Fruit fly (Drosophila melanogaster) whole organism, wandering third instar larva: ENCODE data around the gene mRpS11.
A peak's percentile ranks its signal among the peaks of the same experiment; 100 is the strongest.

Experiments
- Abd-B ChIP-seq: fragments of >200 bp; optimal IDR thresholded peaks from 2 replicates; lab custom pipeline; 2017; ENCODE audit warnings: missing biosample characterization, missing genetic modification characterization
- CG32264 ChIP-seq: fragments of 200-800 bp; sonication (Bioruptor generic); optimal IDR thresholded peaks from 2 replicates; lab custom pipeline; 2016; ENCODE audit warnings: missing biosample characterization, missing genetic modification characterization
- CG9705 ChIP-seq: fragments of 200-800 bp; sonication (Bioruptor generic); optimal IDR thresholded peaks from 2 replicates; lab custom pipeline; 2018; ENCODE audit warnings: missing biosample characterization, mild to moderate bottlenecking, missing genetic modification characterization
- CrebA ChIP-seq: fragments of 200-800 bp; sonication (Bioruptor generic); optimal IDR thresholded peaks from 2 replicates; lab custom pipeline; 2016; ENCODE audit warnings: missing biosample characterization, mild to moderate bottlenecking, missing genetic modification characterization, borderline replicate concordance
- Dfd ChIP-seq: fragments of >200 bp; optimal IDR thresholded peaks from 2 replicates; lab custom pipeline; 2017; ENCODE audit warnings: missing biosample characterization, missing genetic modification characterization
- Dif ChIP-seq: fragments of 200-275, 200-300 bp; sonication (Bioruptor generic); optimal IDR thresholded peaks from 2 replicates; lab custom pipeline; 2018; ENCODE audit warnings: missing biosample characterization, missing genetic modification characterization; ENCODE audit not compliant: partially characterized antibody
- GATAd ChIP-seq: sonication (Bioruptor generic); optimal IDR thresholded peaks from 2 replicates; lab custom pipeline; 2016; ENCODE audit warnings: missing biosample characterization, missing genetic modification characterization
- HLH106 ChIP-seq: fragments of 200-800 bp; optimal IDR thresholded peaks from 3 replicates; lab custom pipeline; 2019; ENCODE audit warnings: missing biosample characterization, mild to moderate bottlenecking, missing genetic modification characterization, moderate library complexity
- Hnf4 ChIP-seq: fragments of 200-800 bp; sonication (Bioruptor generic); optimal IDR thresholded peaks from 2 replicates; lab custom pipeline; 2016; ENCODE audit warnings: missing biosample characterization, mild to moderate bottlenecking, missing genetic modification characterization
- Hr78 ChIP-seq: fragments of >200 bp; optimal IDR thresholded peaks from 2 replicates; lab custom pipeline; 2017; ENCODE audit warnings: missing biosample characterization, missing genetic modification characterization
- Hr83 ChIP-seq: fragments of 200-300 bp; sonication (Bioruptor generic); optimal IDR thresholded peaks from 2 replicates; lab custom pipeline; 2016; ENCODE audit warnings: missing biosample characterization, mild to moderate bottlenecking, missing genetic modification characterization, moderate library complexity; ENCODE audit not compliant: poor library complexity, severe bottlenecking
- Jra ChIP-seq: sonication (Bioruptor generic); optimal IDR thresholded peaks from 2 replicates; lab custom pipeline; 2016; ENCODE audit warnings: missing biosample characterization, missing genetic modification characterization
- Mio ChIP-seq: sonication (Bioruptor generic); optimal IDR thresholded peaks from 2 replicates; lab custom pipeline; 2016; ENCODE audit warnings: missing biosample characterization, missing genetic modification characterization
- Myc ChIP-seq: fragments of >200 bp; optimal IDR thresholded peaks from 2 replicates; lab custom pipeline; 2017
- N ChIP-seq: fragments of >200 bp; optimal IDR thresholded peaks from 2 replicates; lab custom pipeline; 2018; ENCODE audit warnings: missing biosample characterization, missing external identifiers, missing genetic modification characterization
- OdsH ChIP-seq: fragments of 200-800 bp; sonication (Bioruptor generic); optimal IDR thresholded peaks from 2 replicates; lab custom pipeline; 2016; ENCODE audit warnings: missing biosample characterization, mild to moderate bottlenecking, missing genetic modification characterization
- Rel ChIP-seq, 2 experiments: fragments of 200-800 bp; sonication (Bioruptor generic) in 1 of 2; optimal IDR thresholded peaks; 2 replicates in 1 of 2; 3 replicates in 1 of 2; lab custom pipeline; 2016 to 2019; ENCODE audit warnings: mild to moderate bottlenecking in 2 of 2, missing biosample characterization in 2 of 2, missing genetic modification characterization in 2 of 2, moderate library complexity in 1 of 2
- Sp1 ChIP-seq: fragments of 200-800 bp; sonication (Bioruptor generic); optimal IDR thresholded peaks from 3 replicates; lab custom pipeline; 2019; ENCODE audit warnings: missing biosample characterization, mild to moderate bottlenecking, missing genetic modification characterization, moderate library complexity
- Vsx2 ChIP-seq: fragments of 200-300, 225-300 bp; sonication (Bioruptor generic); optimal IDR thresholded peaks from 2 replicates; lab custom pipeline; 2018; ENCODE audit warnings: missing biosample characterization, missing genetic modification characterization; ENCODE audit not compliant: partially characterized antibody
- br ChIP-seq: fragments of 200-800 bp; sonication (Bioruptor generic); optimal IDR thresholded peaks from 2 replicates; lab custom pipeline; 2016; ENCODE audit warnings: missing biosample characterization, missing genetic modification characterization
- brk ChIP-seq: fragments of 200-800 bp; sonication (Bioruptor generic); optimal IDR thresholded peaks from 2 replicates; lab custom pipeline; 2016; ENCODE audit warnings: missing biosample characterization, mild to moderate bottlenecking, missing genetic modification characterization
- dl ChIP-seq, 2 experiments: fragments of 175-275, 200-275 bp in 1 of 2; fragments of 200-275 bp in 1 of 2; sonication (Bioruptor generic); optimal IDR thresholded peaks; lab custom pipeline; 2018; ENCODE audit warnings: mild to moderate bottlenecking in 2 of 2, missing biosample characterization in 2 of 2, missing genetic modification characterization in 2 of 2, moderate library complexity in 2 of 2; ENCODE audit not compliant: partially characterized antibody in 2 of 2, insufficient read depth in 1 of 2
- dmrt93B ChIP-seq: fragments of 200-800 bp; sonication (Bioruptor generic); optimal IDR thresholded peaks from 2 replicates; lab custom pipeline; 2018; ENCODE audit warnings: missing biosample characterization, mild to moderate bottlenecking, missing genetic modification characterization
- dsf ChIP-seq: sonication (Bioruptor generic); optimal IDR thresholded peaks from 2 replicates; lab custom pipeline; 2016; ENCODE audit warnings: missing biosample characterization, missing genetic modification characterization, borderline replicate concordance
- ey ChIP-seq: fragments of 200-800 bp; sonication (Bioruptor generic); optimal IDR thresholded peaks from 2 replicates; lab custom pipeline; 2016; ENCODE audit warnings: missing biosample characterization, missing genetic modification characterization
- foxo ChIP-seq, 2 experiments: fragments of 200-800 bp; sonication (Bioruptor generic); optimal IDR thresholded peaks; 2 replicates in 1 of 2; 3 replicates in 1 of 2; lab custom pipeline; 2016 to 2017; ENCODE audit warnings: missing biosample characterization in 2 of 2, missing genetic modification characterization in 2 of 2
- fru ChIP-seq: fragments of 200-800 bp; sonication (Bioruptor generic); optimal IDR thresholded peaks from 3 replicates; lab custom pipeline; 2016; ENCODE audit warnings: missing biosample characterization, mild to moderate bottlenecking, missing genetic modification characterization
- h ChIP-seq: fragments of 200-800 bp; sonication (Bioruptor generic); optimal IDR thresholded peaks from 3 replicates; lab custom pipeline; 2016; ENCODE audit warnings: missing biosample characterization, mild to moderate bottlenecking, missing genetic modification characterization
- jim ChIP-seq: fragments of 175-275, 200-325 bp; sonication (Bioruptor generic); optimal IDR thresholded peaks from 2 replicates; lab custom pipeline; 2016; ENCODE audit warnings: missing biosample characterization, mild to moderate bottlenecking, missing genetic modification characterization
- lola ChIP-seq: fragments of >200 bp; optimal IDR thresholded peaks from 2 replicates; lab custom pipeline; 2017; ENCODE audit warnings: missing biosample characterization, missing genetic modification characterization
- pan ChIP-seq: fragments of >200 bp; optimal IDR thresholded peaks from 2 replicates; lab custom pipeline; 2017
- psq ChIP-seq: fragments of 200-800 bp; sonication (Bioruptor generic); optimal IDR thresholded peaks from 3 replicates; lab custom pipeline; 2017; ENCODE audit warnings: missing biosample characterization, mild to moderate bottlenecking, missing genetic modification characterization, moderate library complexity
- rgr ChIP-seq: fragments of 200-800 bp; sonication (Bioruptor generic); optimal IDR thresholded peaks from 3 replicates; lab custom pipeline; 2016; ENCODE audit warnings: missing biosample characterization, mild to moderate bottlenecking, missing genetic modification characterization
- sage ChIP-seq: fragments of 200-800 bp; sonication (Bioruptor generic); optimal IDR thresholded peaks from 2 replicates; lab custom pipeline; 2016; ENCODE audit warnings: missing biosample characterization, mild to moderate bottlenecking, missing genetic modification characterization
- sv ChIP-seq: fragments of 200-800 bp; sonication (Bioruptor generic); optimal IDR thresholded peaks from 3 replicates; lab custom pipeline; 2016; ENCODE audit warnings: missing biosample characterization, missing genetic modification characterization
- usp ChIP-seq: fragments of >200 bp; optimal IDR thresholded peaks from 2 replicates; lab custom pipeline; 2017; ENCODE audit warnings: missing biosample characterization, missing genetic modification characterization
- woc ChIP-seq: sonication (Bioruptor generic); optimal IDR thresholded peaks from 2 replicates; lab custom pipeline; 2016; ENCODE audit warnings: missing biosample characterization, mild to moderate bottlenecking, missing genetic modification characterization

mRpS11 gene

dm6 chr3R:17072526-17073114 is at the start of gene mRpS11, which contains the start of gene Ns1:
TSS of gene mRpS11 (plus strand) at chr3R:17072732.
TSS of gene Ns1 (minus strand) at chr3R:17072675.
- TF ChIP-seq lola (GFP tag; lab: Kevin White, UChicago) (no peak), h (peak; percentile 49), Hr83 (peak; percentile 5), woc (no peak), Vsx2 (GFP tag; lab: Kevin White, UChicago) (no peak), brk (GFP tag; lab: Kevin White, UChicago) (no peak), OdsH (GFP tag; lab: Kevin White, UChicago) (no peak), Myc (lab: Kevin White, UChicago) (peak; percentile 57), dl (GFP tag; optimal IDR thresholded peaks at IDR 0.05; lab: Kevin White, UChicago; ENCODE audit: insufficient read depth in 1 of 2, partially characterized antibody in 2 of 2) (no peak), CrebA (GFP tag; lab: Kevin White, UChicago) (no peak), dmrt93B (GFP tag; lab: Kevin White, UChicago) (no peak), br (no peak), Sp1 (GFP tag; lab: Kevin White, UChicago) (peak; percentile 13), Hr78 (GFP tag; lab: Kevin White, UChicago) (no peak), fru (GFP tag; lab: Kevin White, UChicago) (peak; percentile 38), Abd-B (GFP tag; lab: Kevin White, UChicago) (no peak), Dfd (GFP tag; lab: Kevin White, UChicago) (no peak), Jra (no peak), sage (GFP tag; lab: Kevin White, UChicago) (no peak), jim (GFP tag; lab: Kevin White, UChicago) (no peak), dsf (no peak), sv (GFP tag; lab: Kevin White, UChicago) (peak; percentile 24), Dif (GFP tag; lab: Kevin White, UChicago) (no peak), CG9705 (GFP tag; lab: Kevin White, UChicago) (no peak), psq (GFP tag; lab: Kevin White, UChicago) (no peak), pan (no peak), N (GFP tag; lab: Kevin White, UChicago) (no peak), rgr (GFP tag; lab: Kevin White, UChicago) (peak; percentile 71), ey (GFP tag; lab: Kevin White, UChicago) (peak; percentile 8), CG32264 (GFP tag; lab: Kevin White, UChicago) (no peak), Mio (GFP tag; lab: Kevin White, UChicago) (no peak), GATAd (GFP tag; lab: Kevin White, UChicago) (no peak), foxo (GFP tag; optimal IDR thresholded peaks at IDR 0.05; lab: Kevin White, UChicago) (peak in 1 of 2 experiments; percentile 60), Hnf4 (peak; percentile 64), HLH106 (peak; percentile 29), usp (GFP tag; lab: Kevin White, UChicago) (no peak), Rel (GFP tag; optimal IDR thresholded peaks at IDR 0.05; lab: Kevin White, UChicago) (no peak), Rel (tag; optimal IDR thresholded peaks at IDR 0.05; lab: Kevin White, UChicago) (peak; percentile 47)

dm6 chr3R:17028393-17028792 is 44.1 kb upstream of the mRpS11 start, which contains the start of gene CG5225:
TSS of gene CG5225 (plus strand) at chr3R:17028693.
- TF ChIP-seq Hnf4 = no peak
- no peak for TF ChIP-seq lola (GFP tag; lab: Kevin White, UChicago)
- no peak for TF ChIP-seq usp (GFP tag; lab: Kevin White, UChicago)
- no peak for TF ChIP-seq Hr83

- TF ChIP-seq woc (no peak), Rel (GFP tag; optimal IDR thresholded peaks at IDR 0.05; lab: Kevin White, UChicago) (no peak), Rel (tag; optimal IDR thresholded peaks at IDR 0.05; lab: Kevin White, UChicago) (no peak), Dfd (GFP tag; lab: Kevin White, UChicago) (no peak), psq (GFP tag; lab: Kevin White, UChicago) (no peak), HLH106 (no peak), Hr83 (no peak)
Measured at dm6 chr3R:17029796-17030195, 42.7 kb upstream of the mRpS11 start.
